Fruit fly (Drosophila melanogaster): ENCODE results near the gene CG11878.
A peak's percentile ranks its signal among the peaks of the same experiment; 100 is the strongest.

The CG11878 gene

dm6 chr3R:25245052-25245813 is 28.4 kb upstream of the CG11878 start, which contains the start of gene bam (continued):
- TF ChIP-seq CG6689 (GFP tag; IDR thresholded peaks at IDR 0.05), result no peak
- no peak for TF ChIP-seq HLHmδ (GFP tag; optimal IDR thresholded peaks at IDR 0.05)
- peak; percentile 36 for TF ChIP-seq CG2116 (GFP tag; optimal IDR thresholded peaks at IDR 0.05)
- peak; percentile 89 for TF ChIP-seq CG15514 (GFP tag; optimal IDR thresholded peaks at IDR 0.05)
- TF ChIP-seq caup (GFP tag; optimal IDR thresholded peaks at IDR 0.05; ENCODE audit: severe bottlenecking), result no peak
- no peak for TF ChIP-seq vnd (GFP tag; IDR thresholded peaks at IDR 0.05; ENCODE audit: partially characterized antibody)
- TF ChIP-seq Mrtf (GFP tag; IDR thresholded peaks at IDR 0.05), result no peak
- no peak for TF ChIP-seq Hey (tag; optimal IDR thresholded peaks at IDR 0.05)
- peak; percentile 55; the same call in 1 of the 2 replicates for TF ChIP-seq Bgb (GFP tag; IDR thresholded peaks at IDR 0.05; ENCODE audit: partially characterized antibody)
- peak; percentile 7 for TF ChIP-seq CG13424 (tag; optimal IDR thresholded peaks at IDR 0.05)
- TF ChIP-seq CG13775 (GFP tag; optimal IDR thresholded peaks at IDR 0.05), result no peak
- TF ChIP-seq Lhr (GFP tag; optimal IDR thresholded peaks at IDR 0.05), result peak; percentile 84
- no peak for TF ChIP-seq ap (GFP tag; IDR thresholded peaks at IDR 0.05)
- TF ChIP-seq Opbp (GFP tag; IDR thresholded peaks at IDR 0.05; ENCODE audit: partially characterized antibody), result 0 out of 3 replicates have a peak, but pooled peaks have one; percentile 31
- peak; percentile 54; the same call in 2 of the 3 replicates for TF ChIP-seq knrl (GFP tag; IDR thresholded peaks at IDR 0.05; ENCODE audit: partially characterized antibody)
- no peak for TF ChIP-seq danr (GFP tag; IDR thresholded peaks at IDR 0.05)
- TF ChIP-seq vvl (GFP tag; IDR thresholded peaks at IDR 0.05), result no peak
- no peak for TF ChIP-seq tna (GFP tag; IDR thresholded peaks at IDR 0.05; ENCODE audit: partially characterized antibody)
- TF ChIP-seq unc-4 (GFP tag; IDR thresholded peaks at IDR 0.05; ENCODE audit: partially characterized antibody), result 0 out of 2 replicates have a peak, but pooled peaks have one; percentile 20
- peak; percentile 14 for TF ChIP-seq tap (tag; optimal IDR thresholded peaks at IDR 0.05)
- no peak for TF ChIP-seq az2 (GFP tag; optimal IDR thresholded peaks at IDR 0.05)
- peak; percentile 7 for TF ChIP-seq CG15696 (tag; optimal IDR thresholded peaks at IDR 0.05)
- TF ChIP-seq CG33213 (GFP tag; optimal IDR thresholded peaks at IDR 0.05), result peak; percentile 19
- TF ChIP-seq GATAe (GFP tag; conservative IDR thresholded peaks at IDR 0.05), result no peak
- TF ChIP-seq oc (tag; optimal IDR thresholded peaks at IDR 0.05), result no peak
- no peak for TF ChIP-seq CG16779 (GFP tag; IDR thresholded peaks at IDR 0.05)
- peak; percentile 33 for TF ChIP-seq CG12391 (tag; optimal IDR thresholded peaks at IDR 0.05)
- peak; percentile 4 for TF ChIP-seq CG8924 (tag; optimal IDR thresholded peaks at IDR 0.05)
- no peak for TF ChIP-seq CG10321 (GFP tag; IDR thresholded peaks at IDR 0.05)
- TF ChIP-seq trem (tag; optimal IDR thresholded peaks at IDR 0.05), result peak; percentile 71
- no peak for TF ChIP-seq CG10147 (GFP tag; optimal IDR thresholded peaks at IDR 0.05)
- no peak for TF ChIP-seq Meics (GFP tag; optimal IDR thresholded peaks at IDR 0.05)
- peak; percentile 53 for TF ChIP-seq CG10267 (tag; optimal IDR thresholded peaks at IDR 0.05)
- no peak for TF ChIP-seq dimm (GFP tag; IDR thresholded peaks at IDR 0.05)
- TF ChIP-seq CG42726 (GFP tag; IDR thresholded peaks at IDR 0.05; ENCODE audit: partially characterized antibody), result peak; percentile 56; the same call in 1 of the 2 replicates
- no peak for TF ChIP-seq CG3407 (GFP tag; optimal IDR thresholded peaks at IDR 0.05)
- peak; percentile 22 for TF ChIP-seq CG15601 (tag; optimal IDR thresholded peaks at IDR 0.05)
- TF ChIP-seq Doc2 (GFP tag; IDR thresholded peaks at IDR 0.05), result no peak
- TF ChIP-seq CG11695 (GFP tag; IDR thresholded peaks at IDR 0.05), result no peak
- no peak for TF ChIP-seq lbe (GFP tag; optimal IDR thresholded peaks at IDR 0.05)
- TF ChIP-seq CG2199 (GFP tag; IDR thresholded peaks at IDR 0.05), result peak; percentile 59; the same call in 2 of the 3 replicates
- no peak for TF ChIP-seq CG3726 (GFP tag; IDR thresholded peaks at IDR 0.05)
- TF ChIP-seq jigr1 (GFP tag; IDR thresholded peaks at IDR 0.05), result no peak
- TF ChIP-seq CG6683 (GFP tag; optimal IDR thresholded peaks at IDR 0.05), result no peak
- no peak for TF ChIP-seq yki (optimal IDR thresholded peaks at IDR 0.05)
- TF ChIP-seq CG33557 (GFP tag; optimal IDR thresholded peaks at IDR 0.05), result peak; percentile 15
- peak; percentile 46 for TF ChIP-seq Nf-YC (tag; optimal IDR thresholded peaks at IDR 0.05)
- TF ChIP-seq CG16863 (GFP tag; optimal IDR thresholded peaks at IDR 0.05), result no peak
